Worm (Caenorhabditis elegans) whole organism, young adult: Measurements from ENCODE around the gene C27D8.3.

Experiments used
- B0261.1 ChIP-seq: sonication (generic microtip); optimal IDR thresholded peaks from 2 replicates; lab custom pipeline; 2016; ENCODE audit warnings: mild to moderate bottlenecking, missing genetic modification characterization, moderate library complexity, missing compliant biosample characterization
- C17E4.6 ChIP-seq: fragments of 200-800 bp; sonication (Bioruptor generic); IDR thresholded peaks from 2 replicates; pipeline ENCODE4 v1.3.6; 2022; ENCODE audit warnings: missing genetic modification reagents, missing genetic modification characterization, missing compliant biosample characterization
- F10E7.11 ChIP-seq: sonication (generic microtip); optimal IDR thresholded peaks from 2 replicates; lab custom pipeline; 2017; ENCODE audit warnings: mild to moderate bottlenecking, missing genetic modification characterization, moderate library complexity, missing compliant biosample characterization
- F37B4.10 ChIP-seq: fragments of 200-800 bp; sonication (Bioruptor generic); IDR thresholded peaks from 2 replicates; pipeline ENCODE4 v1.3.6; 2022; ENCODE audit warnings: missing genetic modification characterization, missing compliant biosample characterization
- F57A8.1 ChIP-seq: fragments of 200-800 bp; sonication (Bioruptor generic); optimal IDR thresholded peaks from 2 replicates; lab custom pipeline; 2018; ENCODE audit warnings: mild to moderate bottlenecking, missing genetic modification characterization, moderate library complexity, missing compliant biosample characterization
- K12H6.12 ChIP-seq: fragments of 200-800 bp; sonication (Bioruptor generic); optimal IDR thresholded peaks from 2 replicates; lab custom pipeline; 2018; ENCODE audit warnings: mild to moderate bottlenecking, missing genetic modification characterization, missing compliant biosample characterization
- T26A5.8 ChIP-seq: sonication (generic microtip); optimal IDR thresholded peaks from 2 replicates; lab custom pipeline; 2016; ENCODE audit warnings: missing genetic modification characterization, missing compliant biosample characterization
- Y53G8AR.9 ChIP-seq: fragments of 200-800 bp; sonication (Bioruptor generic); conservative IDR thresholded peaks from 2 replicates; pipeline ENCODE4 v1.3.6; 2022; ENCODE audit warnings: missing genetic modification reagents, missing genetic modification characterization, missing compliant biosample characterization
- Y95B8A.8 ChIP-seq: fragments of 200-800 bp; sonication (Bioruptor generic); IDR thresholded peaks from 2 replicates; pipeline ENCODE4 v1.3.6; 2022; ENCODE audit warnings: missing genetic modification reagents, missing genetic modification characterization, missing compliant biosample characterization
- akir-1 ChIP-seq: fragments of 200-800 bp; sonication (Bioruptor generic); optimal IDR thresholded peaks from 2 replicates; lab custom pipeline; 2018; ENCODE audit warnings: mild to moderate bottlenecking, missing genetic modification characterization, moderate library complexity, missing compliant biosample characterization
- attf-5 ChIP-seq: fragments of 200-800 bp; sonication (Bioruptor generic); optimal IDR thresholded peaks from 2 replicates; lab custom pipeline; 2018; ENCODE audit warnings: mild to moderate bottlenecking, missing genetic modification characterization, missing compliant biosample characterization
- attf-6 ChIP-seq: fragments of 200-800 bp; sonication (Bioruptor generic); IDR thresholded peaks from 2 replicates; pipeline ENCODE4 v1.3.6; 2022; ENCODE audit warnings: missing genetic modification reagents, missing genetic modification characterization, missing compliant biosample characterization
- cebp-1 ChIP-seq, 2 experiments: fragments of 200-800 bp in 1 of 2; sonication (Bioruptor generic) in 1 of 2; sonication (generic microtip) in 1 of 2; IDR thresholded peaks in 1 of 2; optimal IDR thresholded peaks in 1 of 2; 2 replicates each; pipeline versions ENCODE4 v1.3.6 to Lab custom; 2017 to 2022; ENCODE audit warnings: missing compliant biosample characterization in 2 of 2, missing genetic modification characterization in 2 of 2, mild to moderate bottlenecking in 1 of 2, missing genetic modification reagents in 1 of 2, moderate library complexity in 1 of 2
- cebp-2 ChIP-seq: fragments of 200-800 bp; sonication (Bioruptor generic); IDR thresholded peaks from 2 replicates; pipeline ENCODE4 v1.3.6; 2022; ENCODE audit warnings: missing genetic modification characterization, missing compliant biosample characterization
- ceh-79 ChIP-seq: sonication (generic microtip); optimal IDR thresholded peaks from 2 replicates; lab custom pipeline; 2017; ENCODE audit warnings: mild to moderate bottlenecking, missing genetic modification characterization, missing compliant biosample characterization
- ceh-91 ChIP-seq: fragments of 200-800 bp; sonication (Bioruptor generic); IDR thresholded peaks from 2 replicates; pipeline ENCODE4 v1.3.6; 2022; ENCODE audit warnings: missing genetic modification reagents, missing genetic modification characterization, missing compliant biosample characterization
- dox-1 ChIP-seq: fragments of 200-800 bp; sonication (Bioruptor generic); IDR thresholded peaks from 2 replicates; pipeline ENCODE4 v1.3.6; 2022; ENCODE audit warnings: missing genetic modification reagents, missing genetic modification characterization, missing compliant biosample characterization
- efl-1 ChIP-seq: fragments of 150-350 bp; optimal IDR thresholded peaks from 2 replicates; lab custom pipeline; 2014; ENCODE audit warnings: missing biosample characterization, missing genetic modification reagents, missing genetic modification characterization
- egrh-3 ChIP-seq: fragments of 200-800 bp; sonication (Bioruptor generic); IDR thresholded peaks from 2 replicates; pipeline ENCODE4 v1.3.6; 2022; ENCODE audit warnings: missing genetic modification reagents, missing genetic modification characterization, missing compliant biosample characterization
- fkh-3 ChIP-seq: sonication (generic microtip); optimal IDR thresholded peaks from 2 replicates; lab custom pipeline; 2016; ENCODE audit warnings: mild to moderate bottlenecking, missing genetic modification characterization, missing compliant biosample characterization
- him-1 ChIP-seq: sonication (generic microtip); optimal IDR thresholded peaks from 2 replicates; lab custom pipeline; 2016; ENCODE audit warnings: missing genotype, missing genetic modification reagents, missing genetic modification characterization, missing compliant biosample characterization
- hmg-20 ChIP-seq: fragments of 200-800 bp; sonication (Bioruptor generic); IDR thresholded peaks from 2 replicates; pipeline ENCODE4 v1.3.6; 2022; ENCODE audit warnings: missing genetic modification reagents, missing genetic modification characterization, missing compliant biosample characterization
- lsl-1 ChIP-seq: fragments of 200-800 bp; sonication (Bioruptor generic); optimal IDR thresholded peaks from 2 replicates; lab custom pipeline; 2018; ENCODE audit warnings: mild to moderate bottlenecking, missing genetic modification characterization, moderate library complexity, missing compliant biosample characterization
- lsy-27 ChIP-seq: sonication (generic microtip); optimal IDR thresholded peaks from 2 replicates; lab custom pipeline; 2017; ENCODE audit warnings: missing genetic modification characterization, mild to moderate bottlenecking, missing compliant biosample characterization, antibody characterized with exemption, missing genotype, borderline replicate concordance; ENCODE audit not compliant: insufficient read depth
- madf-6 ChIP-seq: fragments of 200-800 bp; sonication (Bioruptor generic); IDR thresholded peaks from 2 replicates; pipeline ENCODE4 v1.3.6; 2022; ENCODE audit warnings: missing genetic modification reagents, missing genetic modification characterization, missing compliant biosample characterization
- mcd-1 ChIP-seq: fragments of 200-800 bp; sonication (Bioruptor generic); IDR thresholded peaks from 2 replicates; pipeline ENCODE4 v1.3.6; 2022; ENCODE audit warnings: missing genetic modification reagents, missing genetic modification characterization, missing compliant biosample characterization
- mxl-1 ChIP-seq: sonication (generic microtip); optimal IDR thresholded peaks from 2 replicates; lab custom pipeline; 2016; ENCODE audit warnings: missing genetic modification characterization, missing compliant biosample characterization
- nfya-2 ChIP-seq: fragments of 200-800 bp; sonication (Bioruptor generic); IDR thresholded peaks from 2 replicates; pipeline ENCODE4 v1.3.6; 2022; ENCODE audit warnings: missing genetic modification reagents, missing genetic modification characterization, missing compliant biosample characterization
- nfyb-1 ChIP-seq: fragments of 200-800 bp; sonication (Bioruptor generic); IDR thresholded peaks from 2 replicates; pipeline ENCODE4 v1.3.6; 2022; ENCODE audit warnings: missing genetic modification reagents, missing genetic modification characterization, missing compliant biosample characterization
- nhr-27 ChIP-seq: fragments of 200-800 bp; sonication (Bioruptor generic); optimal IDR thresholded peaks from 2 replicates; lab custom pipeline; 2018; ENCODE audit warnings: mild to moderate bottlenecking, missing genetic modification characterization, moderate library complexity, missing compliant biosample characterization
- nhr-80 ChIP-seq: sonication (generic microtip); optimal IDR thresholded peaks from 2 replicates; lab custom pipeline; 2016; ENCODE audit warnings: missing genetic modification characterization, missing compliant biosample characterization
- pha-4 ChIP-seq: fragments of 150-350 bp; sonication (generic microtip); optimal IDR thresholded peaks from 2 replicates; lab custom pipeline; 2014; ENCODE audit warnings: missing biosample characterization, missing genetic modification reagents, missing genetic modification characterization
- rcor-1 ChIP-seq: fragments of 200-800 bp; sonication (Bioruptor generic); IDR thresholded peaks from 2 replicates; pipeline ENCODE4 v1.3.6; 2022; ENCODE audit warnings: missing genetic modification reagents, missing genetic modification characterization, missing compliant biosample characterization
- rpc-1 ChIP-seq, 2 experiments: fragments of 150-350 bp in 1 of 2; sonication (generic microtip) in 1 of 2; optimal IDR thresholded peaks; 2 replicates each; lab custom pipeline; 2014 to 2018; ENCODE audit warnings: missing biosample characterization in 1 of 2, missing genetic modification characterization in 1 of 2, missing genetic modification reagents in 1 of 2, missing genotype in 1 of 2
- snpc-1.3 ChIP-seq: sonication (generic microtip); optimal IDR thresholded peaks from 2 replicates; lab custom pipeline; 2017; ENCODE audit warnings: missing genetic modification characterization, mild to moderate bottlenecking, missing compliant biosample characterization, antibody characterized with exemption, moderate library complexity, missing genotype, missing genetic modification reagents; ENCODE audit not compliant: insufficient read depth
- snpc-4 ChIP-seq, 5 experiments: fragments of 150-350 bp in 1 of 5; sonication (generic microtip) in 4 of 5; optimal IDR thresholded peaks; 2 replicates each; lab custom pipeline; 2014 to 2018; ENCODE audit warnings: missing genetic modification characterization in 5 of 5, missing biosample characterization in 3 of 5, antibody characterized with exemption in 2 of 5, mild to moderate bottlenecking in 2 of 5, missing compliant biosample characterization in 2 of 5, missing genotype in 2 of 5, moderate library complexity in 2 of 5, missing genetic modification reagents in 1 of 5
- ztf-25 ChIP-seq: fragments of 200-800 bp; sonication (Bioruptor generic); IDR thresholded peaks from 2 replicates; pipeline ENCODE4 v1.3.6; 2022; ENCODE audit warnings: missing genetic modification reagents, missing genetic modification characterization, missing compliant biosample characterization
- ztf-28 ChIP-seq: fragments of 200-800 bp; sonication (Bioruptor generic); IDR thresholded peaks from 2 replicates; pipeline ENCODE4 v1.3.6; 2022; ENCODE audit warnings: missing genetic modification reagents, missing genetic modification characterization, missing compliant biosample characterization
- ztf-6 ChIP-seq: fragments of 200-800 bp; sonication (Bioruptor generic); IDR thresholded peaks from 2 replicates; pipeline ENCODE4 v1.3.6; 2022; ENCODE audit warnings: missing genetic modification reagents, missing genetic modification characterization, missing compliant biosample characterization

C27D8.3 gene

DNA sequence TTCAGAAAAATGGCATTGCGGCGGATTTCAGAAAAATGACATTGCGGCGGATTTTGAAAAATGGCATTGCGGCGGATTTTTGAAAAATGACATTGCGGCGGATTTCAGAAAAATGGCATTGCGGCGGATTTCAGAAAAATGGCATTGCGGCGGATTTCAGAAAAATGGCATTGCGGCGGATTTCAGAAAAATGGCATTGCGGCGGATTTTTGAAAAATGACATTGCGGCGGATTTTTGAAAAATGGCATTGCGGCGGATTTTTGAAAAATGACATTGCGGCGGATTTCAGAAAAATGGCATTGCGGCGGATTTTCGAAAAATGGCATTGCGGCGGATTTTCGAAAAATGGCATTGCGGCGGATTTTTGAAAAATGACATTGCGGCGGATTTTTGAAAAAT is 20.0 kb upstream of the C27D8.3 start:
- TF ChIP-seq Y53G8AR.9 (0 out of 2 replicates have a peak, but pooled peaks have one; percentile 36), ztf-25 (0 out of 2 replicates have a peak, but pooled peaks have one; percentile 53), F37B4.10 (GFP tag; lab: Robert Waterston, UW) (0 out of 2 replicates have a peak, but pooled peaks have one; percentile 63), nfya-2 (GFP tag; lab: Robert Waterston, UW) (peak; percentile 4; the same call in 1 of the 2 replicates), cebp-2 (GFP tag; lab: Robert Waterston, UW) (0 out of 2 replicates have a peak, but pooled peaks have one; percentile 25)

DNA sequence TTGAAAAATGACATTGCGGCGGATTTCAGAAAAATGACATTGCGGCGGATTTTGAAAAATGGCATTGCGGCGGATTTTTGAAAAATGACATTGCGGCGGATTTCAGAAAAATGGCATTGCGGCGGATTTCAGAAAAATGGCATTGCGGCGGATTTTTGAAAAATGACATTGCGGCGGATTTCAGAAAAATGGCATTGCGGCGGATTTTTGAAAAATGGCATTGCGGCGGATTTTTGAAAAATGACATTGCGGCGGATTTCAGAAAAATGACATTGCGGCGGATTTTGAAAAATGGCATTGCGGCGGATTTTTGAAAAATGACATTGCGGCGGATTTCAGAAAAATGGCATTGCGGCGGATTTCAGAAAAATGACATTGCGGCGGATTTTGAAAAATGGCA is 19.1 kb upstream of the C27D8.3 start:
- TF ChIP-seq ztf-6 (GFP tag; lab: Robert Waterston, UW) (peak; percentile 57; the same call in 1 of the 2 replicates), nfyb-1 (GFP tag; lab: Robert Waterston, UW) (0 out of 2 replicates have a peak, but pooled peaks have one; percentile 58), madf-6 (0 out of 2 replicates have a peak, but pooled peaks have one; percentile 3), Y95B8A.8 (GFP tag; lab: Robert Waterston, UW) (peak; percentile 50; the same call in 1 of the 2 replicates)

ce11 chrIV:12728162-12728561 is 16.6 kb upstream of the C27D8.3 start:
- TF ChIP-seq nhr-80 (tag; lab: Kevin White, UChicago) (peak; percentile 21), lsy-27 (tag; lab: Kevin White, UChicago) (no peak), akir-1 (GFP tag; lab: Kevin White, UChicago) (no peak)

ce11 chrIV:12725925-12726324 is 14.4 kb upstream of the C27D8.3 start:
- no peak for TF ChIP-seq T26A5.8 (tag; lab: Kevin White, UChicago)
- TF ChIP-seq mxl-1 (tag; lab: Kevin White, UChicago) = no peak
- no peak for TF ChIP-seq ceh-79
- TF ChIP-seq fkh-3 (tag; lab: Kevin White, UChicago) = no peak
- TF ChIP-seq nhr-80 (tag; lab: Kevin White, UChicago) = no peak
- no peak for TF ChIP-seq nhr-27

DNA sequence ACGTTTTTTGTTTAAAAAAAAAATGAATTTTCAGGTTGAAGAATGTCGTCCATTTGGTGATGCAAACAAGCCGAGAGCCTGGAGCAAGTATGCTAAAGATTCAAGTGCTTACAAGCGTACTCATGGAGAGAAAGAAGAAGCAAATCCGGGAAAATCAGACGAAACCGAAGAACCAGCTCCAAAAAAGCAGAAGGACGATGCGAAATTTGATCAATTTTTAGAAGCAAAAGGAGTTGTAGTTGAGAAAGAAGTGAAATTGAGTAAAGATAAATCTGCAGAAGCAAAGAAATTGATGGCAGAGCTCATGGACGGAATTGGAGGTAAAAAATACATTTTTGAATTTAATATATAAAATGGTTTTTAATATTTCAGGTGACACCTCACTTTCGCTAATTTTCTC is 13.7 kb upstream of the C27D8.3 start:
- TF ChIP-seq F10E7.11 = no peak
- no peak for TF ChIP-seq snpc-1.3 (tag; lab: Kevin White, UChicago)
- no peak for TF ChIP-seq ceh-91 (GFP tag; lab: Robert Waterston, UW)
- TF ChIP-seq ztf-28 (GFP tag; lab: Robert Waterston, UW) = no peak
- no peak for TF ChIP-seq lsl-1 (GFP tag; lab: Kevin White, UChicago)
- TF ChIP-seq rpc-1 (optimal IDR thresholded peaks at IDR 0.05; lab: Kevin White, UChicago) = no peak
- TF ChIP-seq rpc-1 (tag; optimal IDR thresholded peaks at IDR 0.05; lab: Kevin White, UChicago) = no peak
- TF ChIP-seq hmg-20 = no peak
- TF ChIP-seq egrh-3 (GFP tag; lab: Robert Waterston, UW) = no peak
- TF ChIP-seq C17E4.6 = no peak
- no peak for TF ChIP-seq cebp-2 (GFP tag; lab: Robert Waterston, UW)

- peak; percentile 72 for TF ChIP-seq K12H6.12
- peak; percentile 72 for TF ChIP-seq dox-1
- TF ChIP-seq B0261.1 (tag; lab: Kevin White, UChicago) = no peak
- TF ChIP-seq attf-6 (GFP tag; lab: Robert Waterston, UW) = 0 out of 2 replicates have a peak, but pooled peaks have one; percentile 52
- TF ChIP-seq F57A8.1 (GFP tag; lab: Kevin White, UChicago) = no peak
- peak; percentile 61 for TF ChIP-seq pha-4 (tag; lab: Kevin White, UChicago)
- TF ChIP-seq efl-1 (GFP tag; lab: Kevin White, UChicago) = peak; percentile 96
- TF ChIP-seq mcd-1 (GFP tag; lab: Robert Waterston, UW) = peak; percentile 81
- peak; percentile 77 for TF ChIP-seq attf-5
- peak; percentile 29 for TF ChIP-seq him-1 (tag; lab: Kevin White, UChicago)
- no peak for TF ChIP-seq cebp-1 (GFP tag; IDR thresholded peaks at IDR 0.05; lab: Robert Waterston, UW)
- peak; percentile 66 for TF ChIP-seq cebp-1 (tag; optimal IDR thresholded peaks at IDR 0.05; lab: Kevin White, UChicago)
- peak; percentile 25; the same call in 1 of the 2 replicates for TF ChIP-seq madf-6
- TF ChIP-seq snpc-4 (GFP tag; optimal IDR thresholded peaks at IDR 0.05; lab: Kevin White, UChicago) = no peak
- TF ChIP-seq snpc-4 (tag; optimal IDR thresholded peaks at IDR 0.05; lab: Kevin White, UChicago) = peak in 2 of 4 experiments; percentile 41 to 72
- TF ChIP-seq rcor-1 = peak; percentile 61; the same call in 1 of the 2 replicates
Observed at ce11 chrIV:12724641-12725040, 13.1 kb upstream of the C27D8.3 start, which contains the start of the genes T23F6.3 and rbd-1. Gene T23F6.3 (minus strand): TSS chrIV:12724760. Gene rbd-1 (plus strand): TSS chrIV:12724986.
